Fruit fly (Drosophila melanogaster): ENCODE data around the gene CG43373.

The CG43373 gene

DNA sequence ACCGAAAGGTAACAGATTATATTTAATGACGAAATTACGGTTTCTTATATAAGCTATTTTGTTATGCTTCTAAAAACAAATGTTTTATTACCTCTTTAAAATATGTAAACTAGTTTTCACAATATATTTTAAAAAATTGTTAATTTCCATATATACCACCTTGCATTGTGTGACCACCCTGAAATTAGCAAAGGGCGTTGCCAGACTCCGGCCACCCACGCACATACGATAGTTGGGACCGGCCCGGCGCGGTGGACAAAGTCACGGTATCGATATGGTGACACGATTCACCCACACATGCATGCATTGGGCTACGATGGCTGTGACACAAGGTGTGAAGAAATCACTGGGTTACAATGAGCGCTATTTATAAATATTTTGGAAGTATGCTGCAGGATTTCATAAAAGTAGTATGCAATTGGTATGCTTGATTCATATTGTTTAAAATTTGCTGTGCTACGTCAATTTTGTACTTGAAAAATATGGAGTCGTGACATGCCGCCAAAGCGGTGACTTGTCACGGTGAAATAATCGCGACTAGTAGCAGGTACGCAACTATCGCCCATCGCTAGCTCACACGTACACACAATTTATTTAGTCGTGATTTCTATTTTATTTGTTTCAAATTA is 44.9 kb upstream of the CG43373 start (continued):
- no peak for TF ChIP-seq Lim3 (GFP tag; IDR thresholded peaks at IDR 0.05)
- no peak for TF ChIP-seq Kr (GFP tag; optimal IDR thresholded peaks at IDR 0.05)
- peak; percentile 75 for TF ChIP-seq CG8290 (GFP tag; optimal IDR thresholded peaks at IDR 0.05)
- peak; percentile 77 to 79 for TF ChIP-seq CG8290 (tag; optimal IDR thresholded peaks at IDR 0.05)
- TF ChIP-seq CG3065 (GFP tag; optimal IDR thresholded peaks at IDR 0.05): peak; percentile 26
- TF ChIP-seq nau (GFP tag; optimal IDR thresholded peaks at IDR 0.05): no peak
- peak; percentile 16 for TF ChIP-seq CG4424 (GFP tag; optimal IDR thresholded peaks at IDR 0.05)
- TF ChIP-seq Neu2 (GFP tag; optimal IDR thresholded peaks at IDR 0.05; ENCODE audit: borderline replicate concordance): peak; percentile 42
- peak; percentile 60 for TF ChIP-seq tin (GFP tag; optimal IDR thresholded peaks at IDR 0.05)
- no peak for TF ChIP-seq run (tag; optimal IDR thresholded peaks at IDR 0.05)
- TF ChIP-seq CG13123 (GFP tag; optimal IDR thresholded peaks at IDR 0.05): peak; percentile 6
- peak; percentile 87 for TF ChIP-seq CG42726 (GFP tag; IDR thresholded peaks at IDR 0.05; ENCODE audit: partially characterized antibody)
- TF ChIP-seq scrt (GFP tag; optimal IDR thresholded peaks at IDR 0.05): no peak
- TF ChIP-seq CG31441 (GFP tag; IDR thresholded peaks at IDR 0.05): peak; percentile 99
- TF ChIP-seq Bgb (GFP tag; IDR thresholded peaks at IDR 0.05; ENCODE audit: partially characterized antibody): peak; percentile 90
- peak; percentile 67 for TF ChIP-seq pho (GFP tag; optimal IDR thresholded peaks at IDR 0.05)
- TF ChIP-seq CG3847 (GFP tag; IDR thresholded peaks at IDR 0.05): peak; percentile 79
- TF ChIP-seq dimm (GFP tag; IDR thresholded peaks at IDR 0.05): no peak
- peak; percentile 67 for TF ChIP-seq HLH54F (GFP tag; optimal IDR thresholded peaks at IDR 0.05)
- peak; percentile 66 for TF ChIP-seq Hsf (GFP tag; optimal IDR thresholded peaks at IDR 0.05)
- TF ChIP-seq Bteb2 (GFP tag; optimal IDR thresholded peaks at IDR 0.05): peak; percentile 38
- peak; percentile 6 for TF ChIP-seq CG4282 (GFP tag; optimal IDR thresholded peaks at IDR 0.05)
- TF ChIP-seq CG14050 (GFP tag; IDR thresholded peaks at IDR 0.05): peak; percentile 39; the same call in 2 of the 3 replicates
- peak; percentile 78 for TF ChIP-seq CHES-1-like (GFP tag; optimal IDR thresholded peaks at IDR 0.05)
- TF ChIP-seq exex (tag; optimal IDR thresholded peaks at IDR 0.05): no peak
- TF ChIP-seq grau (tag; optimal IDR thresholded peaks at IDR 0.05): peak; percentile 63
- TF ChIP-seq CG3163 (GFP tag; optimal IDR thresholded peaks at IDR 0.05): peak; percentile 13
- peak; percentile 45 for TF ChIP-seq nerfin-1 (tag; optimal IDR thresholded peaks at IDR 0.05)
- TF ChIP-seq Scr (GFP tag; IDR thresholded peaks at IDR 0.05; ENCODE audit: partially characterized antibody): peak; percentile 97
- peak; percentile 55 for TF ChIP-seq CG10366 (GFP tag; IDR thresholded peaks at IDR 0.05)
- TF ChIP-seq Abd-B (GFP tag; optimal IDR thresholded peaks at IDR 0.05): peak; percentile 73
- peak; percentile 76 for TF ChIP-seq Max (GFP tag; optimal IDR thresholded peaks at IDR 0.05)
- no peak for TF ChIP-seq jigr1 (GFP tag; IDR thresholded peaks at IDR 0.05)
- no peak for TF ChIP-seq CG8359 (GFP tag; optimal IDR thresholded peaks at IDR 0.05; ENCODE audit: borderline replicate concordance)
- TF ChIP-seq Elba2 (GFP tag; optimal IDR thresholded peaks at IDR 0.05): peak; percentile 54
- TF ChIP-seq fd102C (GFP tag; optimal IDR thresholded peaks at IDR 0.05): no peak
- TF ChIP-seq CG17568 (GFP tag; optimal IDR thresholded peaks at IDR 0.05): no peak
- TF ChIP-seq CG15696 (tag; optimal IDR thresholded peaks at IDR 0.05): peak; percentile 13
- peak; percentile 58 for TF ChIP-seq Lhr (GFP tag; optimal IDR thresholded peaks at IDR 0.05)
- TF ChIP-seq CG2889 (GFP tag; IDR thresholded peaks at IDR 0.05): peak; percentile 69; the same call in 2 of the 3 replicates
- TF ChIP-seq so (GFP tag; IDR thresholded peaks at IDR 0.05): 0 out of 3 replicates have a peak, but pooled peaks have one; percentile 43
- TF ChIP-seq CG10654 (GFP tag; optimal IDR thresholded peaks at IDR 0.05): peak; percentile 36
- TF ChIP-seq CG13287 (GFP tag; IDR thresholded peaks at IDR 0.05; ENCODE audit: partially characterized antibody): peak; percentile 94
- TF ChIP-seq bcd (GFP tag; optimal IDR thresholded peaks at IDR 0.05): peak; percentile 66
- peak; percentile 65; the same call in 1 of the 2 replicates for TF ChIP-seq CG14014 (GFP tag; IDR thresholded peaks at IDR 0.05)
